Worm (Caenorhabditis elegans) whole organism, L4 larva: ENCODE results near the gene T21E8.6.

Source experiments
- R02D3.7 ChIP-seq: fragments of 150-350 bp; sonication (generic microtip); optimal IDR thresholded peaks from 3 replicates; lab custom pipeline; 2014; ENCODE audit warnings: missing biosample characterization, missing genetic modification characterization
- T20F7.1 ChIP-seq: fragments of 200-800 bp; sonication (Bioruptor generic); optimal IDR thresholded peaks from 2 replicates; lab custom pipeline; 2018; ENCODE audit warnings: mild to moderate bottlenecking, missing genetic modification characterization, missing compliant biosample characterization
- ama-1 ChIP-seq: fragments of 150-350 bp; optimal IDR thresholded peaks from 2 replicates; lab custom pipeline; 2014; ENCODE audit warnings: inconsistent platforms, mixed read lengths
- ctbp-1 ChIP-seq: fragments of 200-800 bp; sonication (Bioruptor generic); IDR thresholded peaks from 2 replicates; pipeline ENCODE4 v1.3.6; 2022; ENCODE audit warnings: missing genetic modification reagents, missing genetic modification characterization, missing compliant biosample characterization
- dpl-1 ChIP-seq: fragments of 150-350 bp; optimal IDR thresholded peaks from 2 replicates; lab custom pipeline; 2014; ENCODE audit warnings: missing biosample characterization, missing genetic modification reagents, missing genetic modification characterization
- hif-1 ChIP-seq, 2 experiments: sonication (generic microtip); optimal IDR thresholded peaks; 2 replicates each; lab custom pipeline; 2016 to 2017; ENCODE audit warnings: missing compliant biosample characterization in 2 of 2, missing genetic modification characterization in 2 of 2, missing genetic modification reagents in 2 of 2, missing genotype in 2 of 2, mild to moderate bottlenecking in 1 of 2
- lin-13 ChIP-seq: fragments of 150-350 bp; optimal IDR thresholded peaks from 2 replicates; lab custom pipeline; 2014; ENCODE audit warnings: missing biosample characterization, missing genetic modification reagents, missing genetic modification characterization
- lin-15B ChIP-seq: fragments of 150-350 bp; sonication (generic microtip); optimal IDR thresholded peaks from 3 replicates; lab custom pipeline; 2014; ENCODE audit warnings: missing biosample characterization, missing genetic modification characterization
- mdl-1 ChIP-seq, 2 experiments: fragments of 150-350 bp in 1 of 2; sonication (generic microtip) in 1 of 2; optimal IDR thresholded peaks; 2 replicates each; lab custom pipeline; 2014 to 2017; ENCODE audit warnings: missing biosample characterization in 2 of 2, missing genetic modification characterization in 2 of 2
- nhr-10 ChIP-seq: fragments of 150-350 bp; optimal IDR thresholded peaks from 2 replicates; lab custom pipeline; 2014; ENCODE audit warnings: missing biosample characterization, missing genetic modification characterization
- nhr-11 ChIP-seq: fragments of 150-350 bp; optimal IDR thresholded peaks from 2 replicates; lab custom pipeline; 2014; ENCODE audit warnings: missing biosample characterization, missing genetic modification characterization
- nhr-25 ChIP-seq: sonication (generic microtip); optimal IDR thresholded peaks from 2 replicates; lab custom pipeline; 2017; ENCODE audit warnings: missing genetic modification characterization, mild to moderate bottlenecking, missing compliant biosample characterization, antibody characterized with exemption, moderate library complexity, borderline replicate concordance; ENCODE audit not compliant: insufficient read depth
- nhr-28 ChIP-seq: fragments of 150-350 bp; optimal IDR thresholded peaks from 2 replicates; lab custom pipeline; 2014; ENCODE audit warnings: missing biosample characterization, missing genetic modification characterization
- nhr-76 ChIP-seq: fragments of 150-350 bp; optimal IDR thresholded peaks from 2 replicates; lab custom pipeline; 2014; ENCODE audit warnings: missing biosample characterization, missing genetic modification characterization

- no peak for TF ChIP-seq nhr-76 (tag; lab: Kevin White, UChicago)
- TF ChIP-seq lin-15B (tag; lab: Kevin White, UChicago) = no peak
- TF ChIP-seq nhr-25 = no peak
- TF ChIP-seq nhr-11 (tag; lab: Kevin White, UChicago) = no peak
- no peak for TF ChIP-seq mdl-1 (tag; optimal IDR thresholded peaks at IDR 0.05; lab: Kevin White, UChicago)
- TF ChIP-seq ctbp-1 (GFP tag; lab: Robert Waterston, UW) = no peak
- no peak for TF ChIP-seq nhr-10 (tag; lab: Kevin White, UChicago)
- TF ChIP-seq R02D3.7 (tag; lab: Kevin White, UChicago) = no peak
- no peak for TF ChIP-seq hif-1 (tag; optimal IDR thresholded peaks at IDR 0.05; lab: Kevin White, UChicago)
- TF ChIP-seq dpl-1 = no peak
- TF ChIP-seq lin-13 (GFP tag; lab: Kevin White, UChicago) = no peak
- no peak for TF ChIP-seq nhr-28 (tag; lab: Kevin White, UChicago)
- TF ChIP-seq ama-1 = no peak
- TF ChIP-seq T20F7.1 = no peak
These were observed 30.9 kb upstream of the T21E8.6 start for ce11 chrX:10851202-10851601.
